Worm (Caenorhabditis elegans): ENCODE data around the gene K08C7.7.

- TF ChIP-seq him-1 (tag; optimal IDR thresholded peaks at IDR 0.05): no peak
- no peak for TF ChIP-seq W03F9.2 (tag; optimal IDR thresholded peaks at IDR 0.05)
- no peak for TF ChIP-seq dao-5 (tag; optimal IDR thresholded peaks at IDR 0.05)
Measured at ce11 chrIV:10616366-10616765, 47.9 kb upstream of the K08C7.7 start.

Data from whole organism, L4/young adult.